Fruit fly (Drosophila melanogaster): ENCODE measurements around the gene CG43740.

Gene CG43740

dm6 chrX:10320425-10320978 is 12.9 kb upstream of the CG43740 start (continued):
- TF ChIP-seq Ada2b (GFP tag; IDR thresholded peaks at IDR 0.05) (no peak), sug (tag; optimal IDR thresholded peaks at IDR 0.05) (no peak), ems (GFP tag; optimal IDR thresholded peaks at IDR 0.05) (no peak), fru (optimal IDR thresholded peaks at IDR 0.05) (no peak), bsh (GFP tag; optimal IDR thresholded peaks at IDR 0.05) (no peak), CG8388 (GFP tag; optimal IDR thresholded peaks at IDR 0.05) (no peak), Hey (tag; optimal IDR thresholded peaks at IDR 0.05) (no peak), CG4360 (GFP tag; IDR thresholded peaks at IDR 0.05) (no peak), phol (tag; optimal IDR thresholded peaks at IDR 0.05) (peak; percentile 11), CG17829 (tag; optimal IDR thresholded peaks at IDR 0.05) (peak; percentile 15), pnt (GFP tag; optimal IDR thresholded peaks at IDR 0.05) (no peak), CHES-1-like (GFP tag; optimal IDR thresholded peaks at IDR 0.05) (no peak), CG31365 (tag; optimal IDR thresholded peaks at IDR 0.05) (no peak), CG12104 (GFP tag; optimal IDR thresholded peaks at IDR 0.05) (no peak), HmgZ (tag; optimal IDR thresholded peaks at IDR 0.05) (no peak), Rfx (GFP tag; IDR thresholded peaks at IDR 0.05) (no peak), ash1 (GFP tag; optimal IDR thresholded peaks at IDR 0.05) (no peak), esg (GFP tag; conservative IDR thresholded peaks at IDR 0.05) (no peak), CG12659 (GFP tag; optimal IDR thresholded peaks at IDR 0.05) (no peak), dati (GFP tag; IDR thresholded peaks at IDR 0.05) (no peak), dmrt99B (tag; optimal IDR thresholded peaks at IDR 0.05) (peak; percentile 37), peb (GFP tag; IDR thresholded peaks at IDR 0.05) (no peak), Blimp-1 (GFP tag; optimal IDR thresholded peaks at IDR 0.05) (peak; percentile 32), CG9609 (GFP tag; optimal IDR thresholded peaks at IDR 0.05) (no peak), Elba2 (GFP tag; optimal IDR thresholded peaks at IDR 0.05) (no peak), YL-1 (GFP tag; optimal IDR thresholded peaks at IDR 0.05) (no peak), MBD-R2 (GFP tag; IDR thresholded peaks at IDR 0.05) (no peak), CG9932 (GFP tag; IDR thresholded peaks at IDR 0.05) (no peak), pros (GFP tag; optimal IDR thresholded peaks at IDR 0.05) (no peak), CkIIα-i1 (GFP tag; IDR thresholded peaks at IDR 0.05) (no peak), MTF-1 (GFP tag; optimal IDR thresholded peaks at IDR 0.05; ENCODE audit: borderline replicate concordance) (no peak), NC2β (GFP tag; optimal IDR thresholded peaks at IDR 0.05) (no peak), Hsf (GFP tag; optimal IDR thresholded peaks at IDR 0.05) (no peak), CG3407 (GFP tag; optimal IDR thresholded peaks at IDR 0.05) (no peak), CG11456 (GFP tag; IDR thresholded peaks at IDR 0.05) (no peak), nmo (GFP tag; optimal IDR thresholded peaks at IDR 0.05) (peak; percentile 18), CG10366 (GFP tag; IDR thresholded peaks at IDR 0.05) (no peak), aop (GFP tag; IDR thresholded peaks at IDR 0.05) (no peak), Aef1 (GFP tag; IDR thresholded peaks at IDR 0.05) (no peak), eyg (GFP tag; optimal IDR thresholded peaks at IDR 0.05) (no peak), Optix (GFP tag; IDR thresholded peaks at IDR 0.05) (no peak), CG11696 (GFP tag; IDR thresholded peaks at IDR 0.05) (no peak), da (GFP tag; optimal IDR thresholded peaks at IDR 0.05) (no peak), Rx (GFP tag; IDR thresholded peaks at IDR 0.05) (no peak), CG30431 (GFP tag; optimal IDR thresholded peaks at IDR 0.05) (no peak), CG6813 (GFP tag; optimal IDR thresholded peaks at IDR 0.05) (peak; percentile 19), CG4707 (GFP tag; optimal IDR thresholded peaks at IDR 0.05) (peak; percentile 35), HLH3B (GFP tag; IDR thresholded peaks at IDR 0.05) (no peak), fd64A (GFP tag; optimal IDR thresholded peaks at IDR 0.05) (no peak), CG15696 (tag; optimal IDR thresholded peaks at IDR 0.05) (no peak), Sox102F (GFP tag; optimal IDR thresholded peaks at IDR 0.05) (peak; percentile 26), CG7839 (tag; optimal IDR thresholded peaks at IDR 0.05) (peak; percentile 26)

Measured in whole organism, embryonic.